Worm (Caenorhabditis elegans) whole organism, L4 larva: ENCODE data around the gene tebp-1.

Experiments
- T20F7.1 ChIP-seq: fragments of 200-800 bp; sonication (Bioruptor generic); optimal IDR thresholded peaks from 2 replicates; lab custom pipeline; 2018; ENCODE audit warnings: mild to moderate bottlenecking, missing genetic modification characterization, missing compliant biosample characterization
- ama-1 ChIP-seq: fragments of 150-350 bp; optimal IDR thresholded peaks from 2 replicates; lab custom pipeline; 2014; ENCODE audit warnings: inconsistent platforms, mixed read lengths
- attf-4 ChIP-seq: sonication (generic microtip); optimal IDR thresholded peaks from 3 replicates; lab custom pipeline; 2017; ENCODE audit warnings: missing biosample characterization, missing genetic modification characterization
- ces-1 ChIP-seq: fragments of 150-350 bp; sonication (generic microtip); optimal IDR thresholded peaks from 4 replicates; lab custom pipeline; 2014; ENCODE audit warnings: missing biosample characterization, missing genetic modification reagents, missing genetic modification characterization
- dve-1 ChIP-seq: sonication (generic microtip); optimal IDR thresholded peaks from 2 replicates; lab custom pipeline; 2017; ENCODE audit warnings: antibody characterized with exemption, mild to moderate bottlenecking, missing genetic modification characterization, missing compliant biosample characterization; ENCODE audit not compliant: insufficient read depth
- lin-15B ChIP-seq: fragments of 150-350 bp; sonication (generic microtip); optimal IDR thresholded peaks from 3 replicates; lab custom pipeline; 2014; ENCODE audit warnings: missing biosample characterization, missing genetic modification characterization
- lir-3 ChIP-seq: sonication (generic microtip); optimal IDR thresholded peaks from 2 replicates; lab custom pipeline; 2016; ENCODE audit warnings: mild to moderate bottlenecking, missing genetic modification characterization, missing compliant biosample characterization
- nhr-11 ChIP-seq: fragments of 150-350 bp; optimal IDR thresholded peaks from 2 replicates; lab custom pipeline; 2014; ENCODE audit warnings: missing biosample characterization, missing genetic modification characterization
- nhr-6 ChIP-seq: fragments of 150-350 bp; optimal IDR thresholded peaks from 2 replicates; lab custom pipeline; 2014; ENCODE audit warnings: missing biosample characterization, missing genetic modification characterization
- pha-4 ChIP-seq, 2 experiments: fragments of 150-350 bp in 1 of 2; fragments of 200-800 bp in 1 of 2; sonication (Bioruptor generic) in 1 of 2; IDR thresholded peaks in 1 of 2; optimal IDR thresholded peaks in 1 of 2; 2 replicates each; pipeline versions ENCODE4 v1.3.6 to Lab custom; 2014 to 2022; ENCODE audit warnings: missing genetic modification characterization in 2 of 2, missing genetic modification reagents in 2 of 2, missing biosample characterization in 1 of 2, missing compliant biosample characterization in 1 of 2
- snpc-4 ChIP-seq: fragments of 150-350 bp; optimal IDR thresholded peaks from 2 replicates; lab custom pipeline; 2014; ENCODE audit warnings: missing biosample characterization, missing genetic modification characterization
- tra-1 ChIP-seq: fragments of 200-800 bp; sonication (Bioruptor generic); IDR thresholded peaks from 2 replicates; pipeline ENCODE4 v1.3.6; 2022; ENCODE audit warnings: missing genetic modification reagents, missing genetic modification characterization, missing compliant biosample characterization
- zag-1 ChIP-seq: fragments of 150-350 bp; optimal IDR thresholded peaks from 2 replicates; lab custom pipeline; 2014; ENCODE audit warnings: missing biosample characterization, missing genetic modification characterization
- ztf-11 ChIP-seq: fragments of 150-350 bp; optimal IDR thresholded peaks from 2 replicates; lab custom pipeline; 2014; ENCODE audit warnings: missing biosample characterization, missing genetic modification characterization

DNA sequence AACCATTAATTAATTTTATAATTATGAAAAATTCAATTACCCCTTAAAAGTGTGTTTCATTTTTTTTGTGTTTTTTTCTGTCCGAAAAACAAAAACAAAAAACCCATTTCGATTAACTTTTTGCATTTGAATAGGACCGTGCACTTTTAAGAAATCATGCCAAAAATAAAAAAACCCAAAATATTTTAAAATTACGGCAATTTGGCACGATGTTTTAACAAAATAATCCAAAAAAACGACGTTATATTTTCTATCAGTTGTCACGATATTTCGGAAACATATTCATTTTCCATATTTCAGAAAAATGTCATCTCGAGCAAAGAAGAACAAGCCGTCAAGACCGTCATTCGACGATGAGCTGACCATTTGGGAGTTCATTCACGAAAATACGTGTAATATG lies at the start of gene tebp-1:
- no peak for TF ChIP-seq ama-1
- no peak for TF ChIP-seq T20F7.1 (GFP tag; lab: Kevin White, UChicago)
- TF ChIP-seq zag-1 (tag; lab: Kevin White, UChicago) = no peak
- no peak for TF ChIP-seq ces-1
- TF ChIP-seq snpc-4 (tag; lab: Kevin White, UChicago) = no peak
- no peak for TF ChIP-seq lir-3 (tag; lab: Kevin White, UChicago)
- no peak for TF ChIP-seq lin-15B (tag; lab: Kevin White, UChicago)
- no peak for TF ChIP-seq dve-1
- TF ChIP-seq nhr-11 (tag; lab: Kevin White, UChicago) = no peak
- no peak for TF ChIP-seq pha-4 (GFP tag; IDR thresholded peaks at IDR 0.05; lab: Robert Waterston, UW)
- TF ChIP-seq pha-4 (tag; optimal IDR thresholded peaks at IDR 0.05; lab: Kevin White, UChicago) = no peak
- no peak for TF ChIP-seq attf-4 (tag; lab: Kevin White, UChicago)
- no peak for TF ChIP-seq nhr-6
- TF ChIP-seq tra-1 (GFP tag; lab: Robert Waterston, UW) = no peak
- no peak for TF ChIP-seq ztf-11 (tag; lab: Kevin White, UChicago)
